Worm (Caenorhabditis elegans): ENCODE results near the gene srz-96.

srz-96 gene

ce11 chrV:17245406-17245805, 46.4 kb downstream of the srz-96 start, which contains the start of gene clec-242:
clec-242 (minus strand) TSS chrV:17245506.
- TF ChIP-seq set-16 (GFP tag; IDR thresholded peaks at IDR 0.05): no peak
- TF ChIP-seq ctbp-1 (GFP tag; IDR thresholded peaks at IDR 0.05): no peak
- TF ChIP-seq tag-97 (GFP tag; IDR thresholded peaks at IDR 0.05): no peak
- TF ChIP-seq Y105C5A.15 (GFP tag; IDR thresholded peaks at IDR 0.05): no peak
- TF ChIP-seq zfp-3 (GFP tag; conservative IDR thresholded peaks at IDR 0.05): no peak
- TF ChIP-seq vab-7 (GFP tag; IDR thresholded peaks at IDR 0.05): no peak
- no peak for TF ChIP-seq ces-1 (GFP tag; optimal IDR thresholded peaks at IDR 0.05)

DNA sequence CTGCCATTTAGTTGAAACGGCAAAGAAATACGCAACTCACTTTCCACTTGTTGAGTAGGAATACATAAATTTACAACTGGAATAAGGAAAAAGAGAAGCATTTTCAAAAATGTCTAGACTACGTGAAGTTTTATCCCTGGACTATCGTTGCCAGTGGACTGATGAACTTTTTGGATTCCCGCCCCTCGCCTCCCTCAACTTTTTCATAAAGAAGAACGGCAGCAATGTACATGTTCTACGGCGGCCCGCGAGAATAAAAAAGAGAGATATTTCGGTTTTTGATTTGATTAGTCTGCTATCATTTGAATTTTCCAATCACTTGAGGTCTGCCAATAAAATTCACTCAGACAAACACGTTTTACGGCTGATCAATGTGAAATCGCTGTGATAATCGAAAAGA, 49.9 kb downstream of the srz-96 start, which contains the start of gene clec-243:
clec-243 (minus strand) TSS at position 101 of the 400 bp plus-strand sequence.
- TF ChIP-seq zfp-3 (GFP tag; conservative IDR thresholded peaks at IDR 0.05): no peak
- TF ChIP-seq snpc-4 (tag; optimal IDR thresholded peaks at IDR 0.05): no peak
- TF ChIP-seq mxl-2 (GFP tag; conservative IDR thresholded peaks at IDR 0.05): no peak
- TF ChIP-seq F10B5.3 (tag; optimal IDR thresholded peaks at IDR 0.05): no peak
- no peak for TF ChIP-seq daf-16 (GFP tag; optimal IDR thresholded peaks at IDR 0.05)
- TF ChIP-seq daf-16 (tag; optimal IDR thresholded peaks at IDR 0.05): no peak
- no peak for TF ChIP-seq snpc-1.2 (GFP tag; IDR thresholded peaks at IDR 0.05)
- TF ChIP-seq nhr-237 (tag; optimal IDR thresholded peaks at IDR 0.05): no peak
- no peak for TF ChIP-seq Y5F2A.4 (GFP tag; optimal IDR thresholded peaks at IDR 0.05)
- TF ChIP-seq arid-1 (GFP tag; conservative IDR thresholded peaks at IDR 0.05): no peak
- no peak for TF ChIP-seq nhr-102 (tag; optimal IDR thresholded peaks at IDR 0.05)
- no peak for TF ChIP-seq mdt-29 (GFP tag; IDR thresholded peaks at IDR 0.05)
